Worm (Caenorhabditis elegans) whole organism, L2 larva: ENCODE results near the gene B0035.3.

Source experiments
- C34F6.9 ChIP-seq: fragments of 150-350 bp; optimal IDR thresholded peaks from 2 replicates; lab custom pipeline; 2014; ENCODE audit warnings: missing biosample characterization, missing genetic modification characterization
- F13H6.1 ChIP-seq: sonication (generic microtip); optimal IDR thresholded peaks from 2 replicates; lab custom pipeline; 2016; ENCODE audit warnings: missing genetic modification characterization, missing compliant biosample characterization
- R02D3.7 ChIP-seq: fragments of 150-350 bp; optimal IDR thresholded peaks from 2 replicates; lab custom pipeline; 2014; ENCODE audit warnings: missing biosample characterization, missing genetic modification characterization
- Y55F3AM.14 ChIP-seq: fragments of 200-800 bp; sonication (Bioruptor generic); optimal IDR thresholded peaks from 2 replicates; lab custom pipeline; 2018; ENCODE audit warnings: mild to moderate bottlenecking, missing genetic modification characterization, missing compliant biosample characterization
- ZK546.5 ChIP-seq: sonication (generic microtip); optimal IDR thresholded peaks from 2 replicates; lab custom pipeline; 2017; ENCODE audit warnings: missing biosample characterization, missing genetic modification characterization
- ama-1 ChIP-seq: fragments of 150-350 bp; optimal IDR thresholded peaks from 2 replicates; lab custom pipeline; 2018; ENCODE audit warnings: inconsistent platforms
- ceh-82 ChIP-seq: fragments of 150-350 bp; optimal IDR thresholded peaks from 2 replicates; lab custom pipeline; 2014; ENCODE audit warnings: missing biosample characterization, missing genetic modification characterization
- crh-2 ChIP-seq: sonication (generic microtip); optimal IDR thresholded peaks from 2 replicates; lab custom pipeline; 2017; ENCODE audit warnings: missing biosample characterization, missing genetic modification characterization
- egl-27 ChIP-seq: sonication (generic microtip); optimal IDR thresholded peaks from 3 replicates; lab custom pipeline; 2017; ENCODE audit warnings: missing biosample characterization, missing genetic modification reagents, missing genetic modification characterization
- elt-1 ChIP-seq: fragments of 150-350 bp; optimal IDR thresholded peaks from 2 replicates; lab custom pipeline; 2014; ENCODE audit warnings: missing biosample characterization, missing genetic modification characterization
- gmeb-1 ChIP-seq: fragments of 150-350 bp; optimal IDR thresholded peaks from 2 replicates; lab custom pipeline; 2014; ENCODE audit warnings: missing biosample characterization, missing genetic modification characterization
- lin-11 ChIP-seq: fragments of 150-350 bp; sonication (generic microtip); optimal IDR thresholded peaks from 2 replicates; lab custom pipeline; 2014; ENCODE audit warnings: missing biosample characterization, missing genetic modification characterization, inconsistent platforms, mixed read lengths
- lin-13 ChIP-seq: fragments of 150-350 bp; optimal IDR thresholded peaks from 2 replicates; lab custom pipeline; 2014; ENCODE audit warnings: missing biosample characterization, missing genetic modification reagents, missing genetic modification characterization
- lin-39 ChIP-seq: fragments of 150-350 bp; optimal IDR thresholded peaks from 2 replicates; lab custom pipeline; 2014; ENCODE audit warnings: missing biosample characterization, missing genetic modification reagents, missing genetic modification characterization
- lsy-2 ChIP-seq, 2 experiments: fragments of 150-350 bp in 1 of 2; sonication (generic microtip) in 1 of 2; optimal IDR thresholded peaks; 2 replicates each; lab custom pipeline; 2014 to 2017; ENCODE audit warnings: missing biosample characterization in 2 of 2, missing genetic modification characterization in 2 of 2
- mab-5 ChIP-seq: fragments of 150-350 bp; optimal IDR thresholded peaks from 2 replicates; lab custom pipeline; 2014; ENCODE audit warnings: missing biosample characterization, missing genetic modification characterization
- mbf-1 ChIP-seq: sonication (generic microtip); optimal IDR thresholded peaks from 2 replicates; lab custom pipeline; 2017; ENCODE audit warnings: missing biosample characterization, missing genetic modification characterization
- mdl-1 ChIP-seq, 2 experiments: fragments of 150-350 bp in 1 of 2; sonication (generic microtip) in 1 of 2; optimal IDR thresholded peaks; 2 replicates each; lab custom pipeline; 2017; ENCODE audit warnings: missing biosample characterization in 2 of 2, missing genetic modification characterization in 2 of 2
- nhr-10 ChIP-seq: sonication (generic microtip); optimal IDR thresholded peaks from 2 replicates; lab custom pipeline; 2017; ENCODE audit warnings: missing biosample characterization, missing genetic modification characterization
- nhr-11 ChIP-seq: fragments of 150-350 bp; optimal IDR thresholded peaks from 2 replicates; lab custom pipeline; 2014; ENCODE audit warnings: missing biosample characterization, missing genetic modification characterization
- nhr-129 ChIP-seq: fragments of 150-350 bp; optimal IDR thresholded peaks from 2 replicates; lab custom pipeline; 2014; ENCODE audit warnings: missing biosample characterization, missing genetic modification characterization
- nhr-21 ChIP-seq: fragments of 150-350 bp; optimal IDR thresholded peaks from 2 replicates; lab custom pipeline; 2014; ENCODE audit warnings: missing biosample characterization, missing genetic modification characterization
- nhr-237 ChIP-seq: fragments of 150-350 bp; optimal IDR thresholded peaks from 2 replicates; lab custom pipeline; 2014; ENCODE audit warnings: missing biosample characterization, missing genetic modification characterization
- nhr-25 ChIP-seq: fragments of 150-350 bp; sonication (generic microtip); optimal IDR thresholded peaks from 3 replicates; lab custom pipeline; 2014; ENCODE audit warnings: missing biosample characterization, missing genetic modification characterization
- nhr-77 ChIP-seq: fragments of 150-350 bp; optimal IDR thresholded peaks from 2 replicates; lab custom pipeline; 2014; ENCODE audit warnings: missing biosample characterization, missing genetic modification characterization
- peb-1 ChIP-seq: fragments of 150-350 bp; optimal IDR thresholded peaks from 2 replicates; lab custom pipeline; 2014; ENCODE audit warnings: missing biosample characterization, missing genetic modification characterization
- sem-4 ChIP-seq: fragments of 150-350 bp; optimal IDR thresholded peaks from 2 replicates; lab custom pipeline; 2014; ENCODE audit warnings: missing biosample characterization, missing genetic modification reagents, missing genetic modification characterization
- sma-9 ChIP-seq, 2 experiments: fragments of 150-350 bp in 1 of 2; sonication (generic microtip) in 1 of 2; optimal IDR thresholded peaks; 2 replicates each; lab custom pipeline; 2014 to 2016; ENCODE audit warnings: missing genetic modification characterization in 2 of 2, mild to moderate bottlenecking in 1 of 2, missing biosample characterization in 1 of 2, missing compliant biosample characterization in 1 of 2, missing genetic modification reagents in 1 of 2, moderate library complexity in 1 of 2
- snpc-4 ChIP-seq: fragments of 150-350 bp; optimal IDR thresholded peaks from 2 replicates; lab custom pipeline; 2014; ENCODE audit warnings: missing biosample characterization, missing genetic modification characterization
- unc-39 ChIP-seq: fragments of 150-350 bp; optimal IDR thresholded peaks from 2 replicates; lab custom pipeline; 2014; ENCODE audit warnings: missing biosample characterization, missing genetic modification characterization
- unc-55 ChIP-seq: fragments of 150-350 bp; sonication (generic microtip); optimal IDR thresholded peaks from 3 replicates; lab custom pipeline; 2014; ENCODE audit warnings: missing biosample characterization, missing genetic modification reagents, missing genetic modification characterization
- zag-1 ChIP-seq: fragments of 150-350 bp; optimal IDR thresholded peaks from 2 replicates; lab custom pipeline; 2014; ENCODE audit warnings: missing biosample characterization, missing genetic modification characterization
- ztf-11 ChIP-seq: sonication (generic microtip); optimal IDR thresholded peaks from 2 replicates; lab custom pipeline; 2017; ENCODE audit warnings: missing biosample characterization, missing genetic modification characterization
- ztf-4 ChIP-seq: fragments of 150-350 bp; optimal IDR thresholded peaks from 2 replicates; lab custom pipeline; 2014; ENCODE audit warnings: missing biosample characterization, missing genetic modification characterization

Gene B0035.3

ce11 chrIV:11352768-11353167 is 38.0 kb upstream of the B0035.3 start:
- TF ChIP-seq nhr-129 (tag; lab: Kevin White, UChicago), result peak; percentile 12
- no peak for TF ChIP-seq peb-1
- no peak for TF ChIP-seq gmeb-1 (tag; lab: Kevin White, UChicago)
- peak; percentile 8 for TF ChIP-seq F13H6.1 (tag; lab: Kevin White, UChicago)

ce11 chrIV:11351563-11351962 is 36.8 kb upstream of the B0035.3 start:
- TF ChIP-seq sem-4 (tag; lab: Kevin White, UChicago) (no peak), ama-1 (lab: Kevin White, UChicago) (no peak), nhr-129 (tag; lab: Kevin White, UChicago) (no peak), unc-39 (tag; lab: Kevin White, UChicago) (no peak), peb-1 (no peak), nhr-11 (tag; lab: Kevin White, UChicago) (no peak), nhr-21 (no peak), crh-2 (tag; lab: Kevin White, UChicago) (no peak), ceh-82 (no peak), C34F6.9 (no peak), ZK546.5 (no peak), elt-1 (tag; lab: Kevin White, UChicago) (no peak), nhr-77 (tag; lab: Kevin White, UChicago) (no peak), nhr-237 (tag; lab: Kevin White, UChicago) (no peak), lin-13 (GFP tag; lab: Kevin White, UChicago) (no peak)

- no peak for TF ChIP-seq ZK546.5
- no peak for TF ChIP-seq nhr-77 (tag; lab: Kevin White, UChicago)
- no peak for TF ChIP-seq egl-27 (tag; lab: Kevin White, UChicago)
- TF ChIP-seq sma-9 (GFP tag; optimal IDR thresholded peaks at IDR 0.05; lab: Kevin White, UChicago), result peak; percentile 69
- no peak for TF ChIP-seq sma-9 (tag; optimal IDR thresholded peaks at IDR 0.05; lab: Kevin White, UChicago)
- no peak for TF ChIP-seq nhr-10 (tag; lab: Kevin White, UChicago)
- TF ChIP-seq lin-11 (tag; lab: Kevin White, UChicago), result no peak
- no peak for TF ChIP-seq nhr-25 (tag; lab: Kevin White, UChicago)
- TF ChIP-seq nhr-129 (tag; lab: Kevin White, UChicago), result peak; percentile 34
- TF ChIP-seq Y55F3AM.14 (GFP tag; lab: Kevin White, UChicago), result no peak
- TF ChIP-seq mab-5 (tag; lab: Kevin White, UChicago), result peak; percentile 42
- TF ChIP-seq R02D3.7, result no peak
- TF ChIP-seq crh-2 (tag; lab: Kevin White, UChicago), result no peak
- peak; percentile 62 for TF ChIP-seq F13H6.1 (tag; lab: Kevin White, UChicago)
- TF ChIP-seq nhr-237 (tag; lab: Kevin White, UChicago), result no peak
- no peak for TF ChIP-seq peb-1
- peak; percentile 38 for TF ChIP-seq C34F6.9
- TF ChIP-seq lsy-2 (tag; optimal IDR thresholded peaks at IDR 0.05; lab: Kevin White, UChicago), result peak in 1 of 2 experiments; percentile 7
Measured at ce11 chrIV:11350809-11351208, 36.0 kb upstream of the B0035.3 start.

ce11 chrIV:11349747-11350146 is 34.9 kb upstream of the B0035.3 start:
- TF ChIP-seq lsy-2 (tag; optimal IDR thresholded peaks at IDR 0.05; lab: Kevin White, UChicago) (peak in 1 of 2 experiments; percentile 49), C34F6.9 (peak; percentile 55), lin-39 (tag; lab: Kevin White, UChicago) (no peak), ztf-11 (no peak), nhr-25 (tag; lab: Kevin White, UChicago) (no peak), mbf-1 (tag; lab: Kevin White, UChicago) (no peak), unc-55 (GFP tag; lab: Kevin White, UChicago) (peak; percentile 44), nhr-129 (tag; lab: Kevin White, UChicago) (peak; percentile 2), snpc-4 (no peak), sma-9 (GFP tag; optimal IDR thresholded peaks at IDR 0.05; lab: Kevin White, UChicago) (peak; percentile 13), sma-9 (tag; optimal IDR thresholded peaks at IDR 0.05; lab: Kevin White, UChicago) (no peak), crh-2 (tag; lab: Kevin White, UChicago) (peak; percentile 34), ceh-82 (no peak), mab-5 (tag; lab: Kevin White, UChicago) (peak; percentile 61), lin-13 (GFP tag; lab: Kevin White, UChicago) (no peak), ztf-4 (tag; lab: Kevin White, UChicago) (peak; percentile 11), mdl-1 (tag; optimal IDR thresholded peaks at IDR 0.05; lab: Kevin White, UChicago) (peak in 1 of 2 experiments; percentile 57), zag-1 (tag; lab: Kevin White, UChicago) (peak; percentile 51)

ce11 chrIV:11348822-11349221 is 34.0 kb upstream of the B0035.3 start:
- TF ChIP-seq F13H6.1 (tag; lab: Kevin White, UChicago) (no peak), nhr-129 (tag; lab: Kevin White, UChicago) (peak; percentile 15), unc-55 (GFP tag; lab: Kevin White, UChicago) (peak; percentile 33)
- TF ChIP-seq, all 48 proteins: peak for 2
